Fruit fly (Drosophila melanogaster) whole organism, prepupa: ENCODE data around the gene CG42489.

Source experiments
- CG11294 ChIP-seq: fragments of 200-800 bp; sonication (Bioruptor generic); IDR thresholded peaks from 2 replicates; pipeline ENCODE4 v1.3.6; 2022; ENCODE audit warnings: missing biosample characterization, missing genetic modification characterization
- CG31627 ChIP-seq: fragments of 200-800 bp; sonication (Bioruptor generic); optimal IDR thresholded peaks from 3 replicates; lab custom pipeline; 2016; ENCODE audit warnings: missing biosample characterization, missing genetic modification characterization
- CG6792 ChIP-seq: fragments of 200-800 bp; sonication (Bioruptor generic); optimal IDR thresholded peaks from 3 replicates; lab custom pipeline; 2016; ENCODE audit warnings: missing biosample characterization, missing genetic modification characterization
- CG6854 ChIP-seq: fragments of 200-800 bp; sonication (Bioruptor generic); optimal IDR thresholded peaks from 2 replicates; lab custom pipeline; 2017; ENCODE audit warnings: missing biosample characterization, mild to moderate bottlenecking, missing genetic modification characterization
- CG8632 ChIP-seq: fragments of 200-800 bp; sonication (Bioruptor generic); optimal IDR thresholded peaks from 3 replicates; lab custom pipeline; 2016; ENCODE audit warnings: missing biosample characterization, missing genetic modification characterization
- Hr38 ChIP-seq: sonication (Bioruptor generic); optimal IDR thresholded peaks from 2 replicates; lab custom pipeline; 2016; ENCODE audit warnings: missing biosample characterization, missing genetic modification characterization
- dac ChIP-seq: fragments of 200-800 bp; sonication (Bioruptor generic); optimal IDR thresholded peaks from 2 replicates; lab custom pipeline; 2017; ENCODE audit warnings: missing biosample characterization, mild to moderate bottlenecking, missing genetic modification characterization
- fd59A ChIP-seq: fragments of 200-800 bp; sonication (Bioruptor generic); optimal IDR thresholded peaks from 2 replicates; lab custom pipeline; 2017; ENCODE audit warnings: missing biosample characterization, mild to moderate bottlenecking, missing genetic modification characterization, missing genetic modification reagents
- lz ChIP-seq: fragments of 200-800 bp; sonication (Bioruptor generic); optimal IDR thresholded peaks from 3 replicates; lab custom pipeline; 2016; ENCODE audit warnings: missing biosample characterization, missing genetic modification characterization
- salr ChIP-seq, 2 experiments: fragments of 200-800 bp; sonication (Bioruptor generic); optimal IDR thresholded peaks; 3 replicates each; lab custom pipeline; 2016 to 2018; ENCODE audit warnings: missing biosample characterization in 2 of 2, missing genetic modification characterization in 2 of 2, mild to moderate bottlenecking in 1 of 2
- svp ChIP-seq: fragments of 200-800 bp; sonication (Bioruptor generic); peaks from one replicate; lab custom pipeline; 2016; ENCODE audit warnings: missing biosample characterization, missing genetic modification characterization
- topi ChIP-seq: fragments of 200-800 bp; sonication (Bioruptor generic); optimal IDR thresholded peaks from 3 replicates; lab custom pipeline; 2016; ENCODE audit warnings: missing biosample characterization, missing genetic modification characterization

- TF ChIP-seq topi (GFP tag; lab: Kevin White, UChicago), result no peak
- TF ChIP-seq CG6854, result no peak
- TF ChIP-seq CG6792 (GFP tag; lab: Kevin White, UChicago), result no peak
- no peak for TF ChIP-seq CG11294
- no peak for TF ChIP-seq fd59A (GFP tag; lab: Kevin White, UChicago)
- no peak for TF ChIP-seq lz (GFP tag; lab: Kevin White, UChicago)
- TF ChIP-seq salr (GFP tag; optimal IDR thresholded peaks at IDR 0.05; lab: Kevin White, UChicago), result no peak
- TF ChIP-seq Hr38 (GFP tag; lab: Kevin White, UChicago), result no peak
- TF ChIP-seq CG8632 (GFP tag; lab: Kevin White, UChicago), result no peak
- no peak for TF ChIP-seq CG31627 (GFP tag; lab: Kevin White, UChicago)
- TF ChIP-seq svp (GFP tag; lab: Kevin White, UChicago), result no peak
- no peak for TF ChIP-seq dac (GFP tag; lab: Kevin White, UChicago)
Measured at dm6 chr3R:8679934-8680333, 25.4 kb upstream of the CG42489 start, which contains the start of gene CG33325.
